Fruit fly (Drosophila melanogaster): ENCODE results near the gene CG2694.

The CG2694 gene

dm6 chrX:2744042-2744441 lies 30.2 kb downstream of the CG2694 start, which contains the start of gene Syx4 (continued):
- TF ChIP-seq prd (optimal IDR thresholded peaks at IDR 0.05) (no peak), prd (GFP tag; IDR thresholded peaks at IDR 0.05) (peak; percentile 85), HLHmδ (GFP tag; optimal IDR thresholded peaks at IDR 0.05) (no peak), CG13424 (tag; optimal IDR thresholded peaks at IDR 0.05) (peak; percentile 89), sd (tag; optimal IDR thresholded peaks at IDR 0.05) (peak; percentile 79), pan (optimal IDR thresholded peaks at IDR 0.05) (no peak), pan (GFP tag; optimal IDR thresholded peaks at IDR 0.05 in 1 of 2, IDR thresholded peaks at IDR 0.05 in 1 of 2) (peak in 1 of 2 experiments; percentile 93), CG5953 (GFP tag; IDR thresholded peaks at IDR 0.05) (peak; percentile 92), bsh (GFP tag; optimal IDR thresholded peaks at IDR 0.05) (peak; percentile 69 to 88), CG10979 (tag; optimal IDR thresholded peaks at IDR 0.05) (peak; percentile 78), CG3163 (GFP tag; optimal IDR thresholded peaks at IDR 0.05) (peak; percentile 57), CG8359 (GFP tag; optimal IDR thresholded peaks at IDR 0.05; ENCODE audit: borderline replicate concordance) (peak; percentile 52), Opbp (GFP tag; IDR thresholded peaks at IDR 0.05; ENCODE audit: partially characterized antibody) (no peak), tx (GFP tag; optimal IDR thresholded peaks at IDR 0.05) (peak; percentile 85), Sry-δ (GFP tag; optimal IDR thresholded peaks at IDR 0.05) (peak; percentile 55), CG17802 (tag; optimal IDR thresholded peaks at IDR 0.05) (peak; percentile 59), tin (GFP tag; optimal IDR thresholded peaks at IDR 0.05) (peak; percentile 77), ftz-f1 (GFP tag; optimal IDR thresholded peaks at IDR 0.05) (no peak), Dfd (GFP tag; optimal IDR thresholded peaks at IDR 0.05) (no peak), CG8290 (GFP tag; optimal IDR thresholded peaks at IDR 0.05) (peak; percentile 3), CG8290 (tag; optimal IDR thresholded peaks at IDR 0.05) (peak in 1 of 2 experiments; percentile 98), sima (GFP tag; optimal IDR thresholded peaks at IDR 0.05) (peak; percentile 76), CG5180 (GFP tag; optimal IDR thresholded peaks at IDR 0.05) (peak; percentile 76), Dbx (GFP tag; IDR thresholded peaks at IDR 0.05) (peak; percentile 89), Stat92E (GFP tag; optimal IDR thresholded peaks at IDR 0.05) (no peak), Mes4 (GFP tag; optimal IDR thresholded peaks at IDR 0.05) (peak; percentile 76), Dref (GFP tag; IDR thresholded peaks at IDR 0.05) (0 out of 2 replicates have a peak, but pooled peaks have one; percentile 18), crc (GFP tag; optimal IDR thresholded peaks at IDR 0.05) (peak; percentile 87), lola (GFP tag; optimal IDR thresholded peaks at IDR 0.05) (peak in 1 of 3 experiments; percentile 53), CG7839 (tag; optimal IDR thresholded peaks at IDR 0.05) (peak; percentile 95), CG14441 (GFP tag; IDR thresholded peaks at IDR 0.05) (peak; percentile 90), Mrtf (GFP tag; IDR thresholded peaks at IDR 0.05) (peak; percentile 86), Side (GFP tag; optimal IDR thresholded peaks at IDR 0.05) (peak; percentile 87), ci (GFP tag; IDR thresholded peaks at IDR 0.05) (peak; percentile 96), ewg (GFP tag; optimal IDR thresholded peaks at IDR 0.05) (peak; percentile 71), CG14710 (tag; optimal IDR thresholded peaks at IDR 0.05) (peak; percentile 52), GATAe (GFP tag; conservative IDR thresholded peaks at IDR 0.05) (peak; percentile 76), CG1024 (GFP tag; IDR thresholded peaks at IDR 0.05) (peak; percentile 73), CG6689 (GFP tag; IDR thresholded peaks at IDR 0.05) (peak; percentile 90), Doc3 (GFP tag; IDR thresholded peaks at IDR 0.05; ENCODE audit: partially characterized antibody) (no peak), tna (GFP tag; IDR thresholded peaks at IDR 0.05; ENCODE audit: partially characterized antibody) (no peak), nmo (GFP tag; optimal IDR thresholded peaks at IDR 0.05) (peak; percentile 88), CG14014 (GFP tag; IDR thresholded peaks at IDR 0.05) (peak; percentile 91), CG4820 (GFP tag; optimal IDR thresholded peaks at IDR 0.05) (peak; percentile 85), sr (GFP tag; IDR thresholded peaks at IDR 0.05) (peak; percentile 60; the same call in 2 of the 3 replicates), Scr (GFP tag; IDR thresholded peaks at IDR 0.05; ENCODE audit: partially characterized antibody) (no peak), gem (tag; optimal IDR thresholded peaks at IDR 0.05) (peak; percentile 94), CG18764 (GFP tag; optimal IDR thresholded peaks at IDR 0.05) (peak; percentile 70), Jarid2 (GFP tag; optimal IDR thresholded peaks at IDR 0.05) (peak; percentile 67), CG17359 (tag; optimal IDR thresholded peaks at IDR 0.05) (peak; percentile 94)
